Worm (Caenorhabditis elegans) whole organism, midembryonic: Measurements from ENCODE around the gene T22F3.11.
"Not testable (repeated sequence)": the region's sequence is repeated elsewhere in the genome, so short reads cannot be mapped to it uniquely, and the experiment has no call there.

ENCODE experiments used
- T22C8.4 ChIP-seq: fragments of 200-800 bp; sonication (Bioruptor generic); IDR thresholded peaks from 2 replicates; pipeline ENCODE4 v1.3.6; 2022; ENCODE audit warnings: missing genetic modification characterization, missing compliant biosample characterization
- cog-1 ChIP-seq: sonication (generic microtip); optimal IDR thresholded peaks from 2 replicates; lab custom pipeline; 2016; ENCODE audit warnings: missing genetic modification characterization, missing compliant biosample characterization
- flt-1 ChIP-seq: fragments of 200-800 bp; sonication (Bioruptor generic); IDR thresholded peaks from 2 replicates; pipeline ENCODE4 v1.3.6; 2022; ENCODE audit warnings: missing genetic modification characterization, missing compliant biosample characterization
- med-1 ChIP-seq: sonication (generic microtip); optimal IDR thresholded peaks from 2 replicates; lab custom pipeline; 2017; ENCODE audit warnings: missing genetic modification characterization, mild to moderate bottlenecking, missing compliant biosample characterization, antibody characterized with exemption, missing genetic modification reagents; ENCODE audit not compliant: insufficient read depth
- ref-1 ChIP-seq: fragments of 200-800 bp; sonication (Bioruptor generic); conservative IDR thresholded peaks from 2 replicates; pipeline ENCODE4 v1.3.6; 2022; ENCODE audit warnings: missing genetic modification reagents, missing genetic modification characterization, missing compliant biosample characterization
- tab-1 ChIP-seq: fragments of 200-800 bp; sonication (Bioruptor generic); IDR thresholded peaks from 2 replicates; pipeline ENCODE4 v1.3.6; 2022; ENCODE audit warnings: missing genetic modification characterization, missing compliant biosample characterization
- ztf-29 ChIP-seq: fragments of 200-800 bp; sonication (Bioruptor generic); IDR thresholded peaks from 2 replicates; pipeline ENCODE4 v1.3.6; 2022; ENCODE audit warnings: missing genetic modification reagents, missing genetic modification characterization, missing compliant biosample characterization

T22F3.11 gene

DNA sequence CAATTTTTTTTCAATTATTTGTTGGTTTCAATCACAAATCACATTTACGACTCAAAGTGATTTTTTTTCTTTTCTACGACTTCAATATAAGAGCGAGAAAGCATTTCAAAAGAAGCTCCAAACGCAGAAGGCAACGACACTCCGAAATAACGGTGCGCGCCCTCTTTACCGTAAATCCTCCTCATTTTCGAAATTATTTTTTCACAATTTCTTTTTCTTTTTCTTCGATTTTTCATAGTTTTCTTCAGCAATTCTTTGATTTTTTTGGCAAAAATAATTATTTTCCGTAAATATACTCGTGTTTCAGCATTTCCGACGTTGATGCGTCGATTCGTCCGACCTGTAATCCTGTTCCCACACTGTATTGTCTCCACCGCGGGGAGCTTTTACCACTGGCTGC, 43.7 kb downstream of the T22F3.11 start, which contains the start of gene F40C5.2:
F40C5.2 (plus strand) TSS at position 301 of the 400 bp plus-strand sequence.
- TF ChIP-seq T22C8.4 (GFP tag; lab: Robert Waterston, UW); flt-1 (GFP tag; lab: Robert Waterston, UW); cog-1 (tag; lab: Kevin White, UChicago): not testable (repeated sequence)

DNA sequence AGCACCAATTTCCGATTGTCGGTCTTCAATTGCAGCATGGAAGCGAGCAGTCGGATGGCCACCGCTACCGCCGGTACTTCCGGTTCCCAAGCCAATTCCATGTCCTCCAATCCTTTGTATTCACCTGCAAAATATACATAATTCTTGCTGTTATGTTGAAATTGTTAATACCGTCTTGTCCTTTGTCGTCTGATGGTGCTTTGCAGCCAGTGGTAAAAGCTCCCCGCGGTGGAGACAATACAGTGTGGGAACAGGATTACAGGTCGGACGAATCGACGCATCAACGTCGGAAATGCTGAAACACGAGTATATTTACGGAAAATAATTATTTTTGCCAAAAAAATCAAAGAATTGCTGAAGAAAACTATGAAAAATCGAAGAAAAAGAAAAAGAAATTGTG, 50.0 kb downstream of the T22F3.11 start, which contains the start of gene T24A6.17:
T24A6.17 (minus strand) TSS at position 101 of the 400 bp plus-strand sequence.
- TF ChIP-seq ref-1; tab-1 (GFP tag; lab: Robert Waterston, UW); ztf-29 (GFP tag; lab: Robert Waterston, UW): not testable (repeated sequence)

DNA sequence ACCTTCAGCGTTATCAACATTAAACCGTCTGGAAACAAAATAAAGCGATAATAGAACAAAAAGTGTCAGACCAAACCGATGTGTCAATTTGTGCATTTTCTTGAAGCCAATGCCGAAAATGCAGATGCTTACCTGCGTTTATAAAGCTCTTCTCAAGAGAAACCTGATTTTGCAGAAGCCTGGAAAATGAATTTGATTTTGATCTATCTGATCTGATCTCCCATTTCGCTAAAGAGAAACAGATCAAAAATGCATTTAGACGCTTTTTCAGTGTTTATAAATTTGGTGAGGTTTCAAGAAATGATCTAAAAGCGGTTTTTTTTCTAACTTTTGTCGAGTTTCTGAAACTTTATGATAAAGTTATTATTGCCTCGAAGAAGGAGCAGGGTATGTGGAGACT, 51.5 kb downstream of the T22F3.11 start, which contains the start of gene T24A6.16:
T24A6.16 (minus strand) TSS at position 101 of the 400 bp plus-strand sequence.
- TF ChIP-seq tab-1 (GFP tag; lab: Robert Waterston, UW); med-1 (GFP tag; lab: Kevin White, UChicago); ref-1: not testable (repeated sequence)
